Worm (Caenorhabditis elegans) whole organism, late embryonic: ENCODE measurements around the gene F40G12.5.

Source experiments
- ceh-18 ChIP-seq: sonication (generic microtip); optimal IDR thresholded peaks from 2 replicates; lab custom pipeline; 2016; ENCODE audit warnings: missing genetic modification characterization, missing compliant biosample characterization
- hlh-30 ChIP-seq: sonication (generic microtip); optimal IDR thresholded peaks from 2 replicates; lab custom pipeline; 2017; ENCODE audit warnings: antibody characterized with exemption, missing genetic modification characterization, missing compliant biosample characterization; ENCODE audit not compliant: insufficient read depth
- nfya-1 ChIP-seq: sonication (generic microtip); optimal IDR thresholded peaks from 2 replicates; lab custom pipeline; 2017; ENCODE audit warnings: missing genetic modification characterization, mild to moderate bottlenecking, missing compliant biosample characterization, antibody characterized with exemption, moderate library complexity
- nhr-11 ChIP-seq: fragments of 150-350 bp; optimal IDR thresholded peaks from 2 replicates; lab custom pipeline; 2014; ENCODE audit warnings: missing biosample characterization, missing genetic modification characterization
- pag-3 ChIP-seq: sonication (generic microtip); optimal IDR thresholded peaks from 2 replicates; lab custom pipeline; 2016; ENCODE audit warnings: missing compliant biosample characterization, missing genetic modification characterization, borderline replicate concordance
- pros-1 ChIP-seq: fragments of 150-350 bp; optimal IDR thresholded peaks from 2 replicates; lab custom pipeline; 2014; ENCODE audit warnings: missing biosample characterization, missing genetic modification reagents, missing genetic modification characterization
- tbx-2 ChIP-seq: sonication (generic microtip); optimal IDR thresholded peaks from 2 replicates; lab custom pipeline; 2016; ENCODE audit warnings: missing genetic modification characterization, missing compliant biosample characterization

- TF ChIP-seq nhr-11 (no peak), tbx-2 (tag; lab: Kevin White, UChicago) (no peak), pros-1 (tag; lab: Kevin White, UChicago) (no peak), pag-3 (tag; lab: Kevin White, UChicago) (no peak), nfya-1 (tag; lab: Kevin White, UChicago) (no peak), ceh-18 (no peak), hlh-30 (tag; lab: Kevin White, UChicago) (no peak)
Observed at ce11 chrV:14270729-14271128, at the start of gene F40G12.5.
